Worm (Caenorhabditis elegans) whole organism, L4 larva: ENCODE measurements around the gene gcy-33.

Source experiments
- D1046.2 ChIP-seq: fragments of 200-800 bp; sonication (Bioruptor generic); IDR thresholded peaks from 2 replicates; pipeline ENCODE4 v1.3.6; 2022; ENCODE audit warnings: missing genetic modification characterization, missing compliant biosample characterization
- F26F4.8 ChIP-seq: fragments of 200-800 bp; sonication (Bioruptor generic); conservative IDR thresholded peaks from 2 replicates; pipeline ENCODE4 v1.3.6; 2022; ENCODE audit warnings: missing genetic modification characterization, missing compliant biosample characterization
- F44E2.7 ChIP-seq: fragments of 200-800 bp; sonication (Bioruptor generic); IDR thresholded peaks from 2 replicates; pipeline ENCODE4 v2.1.2; 2022; ENCODE audit warnings: missing genetic modification characterization, missing compliant biosample characterization
- F49E8.2 ChIP-seq: sonication (generic microtip); optimal IDR thresholded peaks from 2 replicates; lab custom pipeline; 2016; ENCODE audit warnings: missing compliant biosample characterization, mild to moderate bottlenecking, missing genetic modification characterization, borderline replicate concordance
- R02D3.7 ChIP-seq: fragments of 150-350 bp; sonication (generic microtip); optimal IDR thresholded peaks from 3 replicates; lab custom pipeline; 2014; ENCODE audit warnings: missing biosample characterization, missing genetic modification characterization
- Y48G9A.11 ChIP-seq: fragments of 200-800 bp; sonication (Bioruptor generic); IDR thresholded peaks from 2 replicates; pipeline ENCODE4 v1.3.6; 2022; ENCODE audit warnings: missing genetic modification reagents, missing genetic modification characterization, missing compliant biosample characterization
- Y5F2A.4 ChIP-seq: fragments of 200-800 bp; sonication (Bioruptor generic); optimal IDR thresholded peaks from 2 replicates; lab custom pipeline; 2018; ENCODE audit warnings: mild to moderate bottlenecking, missing genetic modification characterization, missing compliant biosample characterization
- arid-1 ChIP-seq: fragments of 200-800 bp; sonication (Bioruptor generic); conservative IDR thresholded peaks from 2 replicates; pipeline ENCODE4 v1.3.6; 2022; ENCODE audit warnings: missing genetic modification reagents, missing genetic modification characterization, missing compliant biosample characterization
- attf-4 ChIP-seq: sonication (generic microtip); optimal IDR thresholded peaks from 3 replicates; lab custom pipeline; 2017; ENCODE audit warnings: missing biosample characterization, missing genetic modification characterization
- ceh-20 ChIP-seq: fragments of 200-800 bp; sonication (Bioruptor generic); IDR thresholded peaks from 2 replicates; pipeline ENCODE4 v1.3.6; 2022; ENCODE audit warnings: missing genetic modification reagents, missing genetic modification characterization, missing compliant biosample characterization
- ceh-32 ChIP-seq: sonication (generic microtip); optimal IDR thresholded peaks from 2 replicates; lab custom pipeline; 2016; ENCODE audit warnings: mild to moderate bottlenecking, missing genetic modification characterization, missing compliant biosample characterization; ENCODE audit not compliant: poor library complexity
- ces-1 ChIP-seq: fragments of 150-350 bp; sonication (generic microtip); optimal IDR thresholded peaks from 4 replicates; lab custom pipeline; 2014; ENCODE audit warnings: missing biosample characterization, missing genetic modification reagents, missing genetic modification characterization
- ctbp-1 ChIP-seq: fragments of 200-800 bp; sonication (Bioruptor generic); IDR thresholded peaks from 2 replicates; pipeline ENCODE4 v1.3.6; 2022; ENCODE audit warnings: missing genetic modification reagents, missing genetic modification characterization, missing compliant biosample characterization
- daf-8 ChIP-seq: fragments of 200-800 bp; sonication (Bioruptor generic); IDR thresholded peaks from 2 replicates; pipeline ENCODE4 v1.3.6; 2022; ENCODE audit warnings: missing genetic modification characterization, missing compliant biosample characterization
- dmd-9 ChIP-seq: fragments of 200-800 bp; sonication (Bioruptor generic); IDR thresholded peaks from 2 replicates; pipeline ENCODE4 v1.3.6; 2022; ENCODE audit warnings: missing genetic modification reagents, missing genetic modification characterization, missing compliant biosample characterization
- dpl-1 ChIP-seq: fragments of 150-350 bp; optimal IDR thresholded peaks from 2 replicates; lab custom pipeline; 2014; ENCODE audit warnings: missing biosample characterization, missing genetic modification reagents, missing genetic modification characterization
- duxl-1 ChIP-seq: sonication (generic microtip); optimal IDR thresholded peaks from 2 replicates; lab custom pipeline; 2016; ENCODE audit warnings: mild to moderate bottlenecking, missing genetic modification characterization, moderate library complexity, missing compliant biosample characterization; ENCODE audit not compliant: poor library complexity
- dve-1 ChIP-seq: sonication (generic microtip); optimal IDR thresholded peaks from 2 replicates; lab custom pipeline; 2017; ENCODE audit warnings: antibody characterized with exemption, mild to moderate bottlenecking, missing genetic modification characterization, missing compliant biosample characterization; ENCODE audit not compliant: insufficient read depth
- egl-27 ChIP-seq: sonication (generic microtip); optimal IDR thresholded peaks from 3 replicates; lab custom pipeline; 2017; ENCODE audit warnings: missing biosample characterization, missing genetic modification reagents, missing genetic modification characterization
- egl-43 ChIP-seq: fragments of 200-800 bp; sonication (Bioruptor generic); IDR thresholded peaks from 2 replicates; pipeline ENCODE4 v1.3.6; 2022; ENCODE audit warnings: missing genetic modification reagents, missing genetic modification characterization, missing compliant biosample characterization
- fos-1 ChIP-seq: fragments of 150-350 bp; optimal IDR thresholded peaks from 2 replicates; lab custom pipeline; 2014; ENCODE audit warnings: missing biosample characterization, missing genetic modification characterization
- hif-1 ChIP-seq, 2 experiments: sonication (generic microtip); optimal IDR thresholded peaks; 2 replicates each; lab custom pipeline; 2016 to 2017; ENCODE audit warnings: missing compliant biosample characterization in 2 of 2, missing genetic modification characterization in 2 of 2, missing genetic modification reagents in 2 of 2, missing genotype in 2 of 2, mild to moderate bottlenecking in 1 of 2
- hmg-1.1 ChIP-seq: fragments of 200-800 bp; sonication (Bioruptor generic); IDR thresholded peaks from 2 replicates; pipeline ENCODE4 v1.3.6; 2022; ENCODE audit warnings: missing genetic modification reagents, missing genetic modification characterization, missing compliant biosample characterization
- lin-1 ChIP-seq: fragments of 200-800 bp; sonication (Bioruptor generic); IDR thresholded peaks from 2 replicates; pipeline ENCODE4 v1.3.6; 2022; ENCODE audit warnings: missing genetic modification reagents, missing genetic modification characterization, missing compliant biosample characterization
- lin-13 ChIP-seq: fragments of 150-350 bp; optimal IDR thresholded peaks from 2 replicates; lab custom pipeline; 2014; ENCODE audit warnings: missing biosample characterization, missing genetic modification reagents, missing genetic modification characterization
- lin-15B ChIP-seq: fragments of 150-350 bp; sonication (generic microtip); optimal IDR thresholded peaks from 3 replicates; lab custom pipeline; 2014; ENCODE audit warnings: missing biosample characterization, missing genetic modification characterization
- lin-29 ChIP-seq: fragments of 200-800 bp; sonication (Bioruptor generic); IDR thresholded peaks from 2 replicates; pipeline ENCODE4 v1.3.6; 2022; ENCODE audit warnings: missing genetic modification reagents, missing genetic modification characterization, missing compliant biosample characterization
- lin-39 ChIP-seq: fragments of 150-350 bp; optimal IDR thresholded peaks from 2 replicates; lab custom pipeline; 2014; ENCODE audit warnings: missing biosample characterization, missing genetic modification reagents, missing genetic modification characterization
- lsy-2 ChIP-seq, 2 experiments: fragments of 150-350 bp in 1 of 2; sonication (generic microtip) in 1 of 2; optimal IDR thresholded peaks; 2 replicates each; lab custom pipeline; 2014 to 2017; ENCODE audit warnings: missing biosample characterization in 2 of 2, missing genetic modification characterization in 2 of 2
- madf-5 ChIP-seq, 2 experiments: fragments of 200-800 bp; sonication (Bioruptor generic); IDR thresholded peaks; 2 replicates each; pipeline ENCODE4 v1.3.6; 2022; ENCODE audit warnings: missing compliant biosample characterization in 2 of 2, missing genetic modification characterization in 2 of 2
- mep-1 ChIP-seq: fragments of 150-350 bp; sonication (generic microtip); optimal IDR thresholded peaks from 3 replicates; lab custom pipeline; 2014; ENCODE audit warnings: missing biosample characterization, missing genetic modification characterization
- mxl-2 ChIP-seq: fragments of 200-800 bp; sonication (Bioruptor generic); conservative IDR thresholded peaks from 2 replicates; pipeline ENCODE4 v1.3.6; 2022; ENCODE audit warnings: missing genetic modification reagents, missing genetic modification characterization, missing compliant biosample characterization
- nhr-10 ChIP-seq: fragments of 150-350 bp; optimal IDR thresholded peaks from 2 replicates; lab custom pipeline; 2014; ENCODE audit warnings: missing biosample characterization, missing genetic modification characterization
- nhr-11 ChIP-seq: fragments of 150-350 bp; optimal IDR thresholded peaks from 2 replicates; lab custom pipeline; 2014; ENCODE audit warnings: missing biosample characterization, missing genetic modification characterization
- nhr-237 ChIP-seq: sonication (generic microtip); optimal IDR thresholded peaks from 2 replicates; lab custom pipeline; 2017; ENCODE audit warnings: missing biosample characterization, missing genetic modification characterization
- nhr-41 ChIP-seq: fragments of 200-800 bp; sonication (Bioruptor generic); IDR thresholded peaks from 2 replicates; pipeline ENCODE4 v1.3.6; 2022; ENCODE audit warnings: missing genetic modification reagents, missing genetic modification characterization, missing compliant biosample characterization
- nhr-42 ChIP-seq: fragments of 200-800 bp; sonication (Bioruptor generic); IDR thresholded peaks from 2 replicates; pipeline ENCODE4 v1.3.6; 2022; ENCODE audit warnings: missing genetic modification characterization, missing compliant biosample characterization
- php-3 ChIP-seq: fragments of 200-800 bp; sonication (Bioruptor generic); IDR thresholded peaks from 2 replicates; pipeline ENCODE4 v1.3.6; 2022; ENCODE audit warnings: missing genetic modification reagents, missing genetic modification characterization, missing compliant biosample characterization
- saeg-2 ChIP-seq: fragments of 200-800 bp; sonication (Bioruptor generic); IDR thresholded peaks from 2 replicates; pipeline ENCODE4 v1.3.6; 2022; ENCODE audit warnings: missing genetic modification reagents, missing genetic modification characterization, missing compliant biosample characterization
- sdz-12 ChIP-seq: fragments of 200-800 bp; sonication (Bioruptor generic); optimal IDR thresholded peaks from 2 replicates; lab custom pipeline; 2018; ENCODE audit warnings: mild to moderate bottlenecking, missing genetic modification characterization, missing compliant biosample characterization
- set-16 ChIP-seq: fragments of 200-800 bp; sonication (Bioruptor generic); IDR thresholded peaks from 2 replicates; pipeline ENCODE4 v1.3.6; 2022; ENCODE audit warnings: missing genetic modification reagents, missing genetic modification characterization, missing compliant biosample characterization
- snpc-1.2 ChIP-seq: fragments of 200-800 bp; sonication (Bioruptor generic); IDR thresholded peaks from 2 replicates; pipeline ENCODE4 v1.3.6; 2022; ENCODE audit warnings: missing genetic modification reagents, missing genetic modification characterization, missing compliant biosample characterization
- snpc-4 ChIP-seq: fragments of 150-350 bp; optimal IDR thresholded peaks from 2 replicates; lab custom pipeline; 2014; ENCODE audit warnings: missing biosample characterization, missing genetic modification characterization
- spr-3 ChIP-seq: fragments of 200-800 bp; sonication (Bioruptor generic); optimal IDR thresholded peaks from 2 replicates; lab custom pipeline; 2018; ENCODE audit warnings: mild to moderate bottlenecking, missing genetic modification characterization, missing compliant biosample characterization
- tra-1 ChIP-seq: fragments of 200-800 bp; sonication (Bioruptor generic); IDR thresholded peaks from 2 replicates; pipeline ENCODE4 v1.3.6; 2022; ENCODE audit warnings: missing genetic modification reagents, missing genetic modification characterization, missing compliant biosample characterization
- unc-62 ChIP-seq, 3 experiments: fragments of 150-350 bp in 1 of 3; sonication (generic microtip); optimal IDR thresholded peaks in 2 of 3; peaks in 1 of 3; 1 replicate in 1 of 3; 2 replicates in 2 of 3; lab custom pipeline; 2014 to 2017; ENCODE audit warnings: missing biosample characterization in 3 of 3, missing genetic modification characterization in 3 of 3, missing genetic modification reagents in 3 of 3, missing genotype in 1 of 3
- zag-1 ChIP-seq: fragments of 150-350 bp; optimal IDR thresholded peaks from 2 replicates; lab custom pipeline; 2014; ENCODE audit warnings: missing biosample characterization, missing genetic modification characterization
- zfp-3 ChIP-seq: fragments of 200-800 bp; sonication (Bioruptor generic); conservative IDR thresholded peaks from 2 replicates; pipeline ENCODE4 v1.3.6; 2022; ENCODE audit warnings: missing genetic modification reagents, missing genetic modification characterization, missing compliant biosample characterization
- zip-2 ChIP-seq: fragments of 150-350 bp; optimal IDR thresholded peaks from 2 replicates; lab custom pipeline; 2014; ENCODE audit warnings: missing biosample characterization, missing genetic modification characterization
- ztf-11 ChIP-seq: fragments of 150-350 bp; optimal IDR thresholded peaks from 2 replicates; lab custom pipeline; 2014; ENCODE audit warnings: missing biosample characterization, missing genetic modification characterization

Gene gcy-33

ce11 chrV:12002866-12003485 is 1.4 kb upstream of the gcy-33 start, which contains the start of gene cpr-9 (continued):
- TF ChIP-seq php-3 (GFP tag; lab: Robert Waterston, UW) (peak; percentile 40; the same call in 1 of the 2 replicates), ceh-32 (no peak), lsy-2 (tag; optimal IDR thresholded peaks at IDR 0.05; lab: Kevin White, UChicago) (peak in 1 of 2 experiments; percentile 20), fos-1 (tag; lab: Kevin White, UChicago) (no peak), ztf-11 (no peak), mep-1 (tag; lab: Kevin White, UChicago) (no peak), lin-29 (GFP tag; lab: Robert Waterston, UW) (no peak), sdz-12 (GFP tag; lab: Kevin White, UChicago) (no peak), hmg-1.1 (GFP tag; lab: Robert Waterston, UW) (no peak), lin-1 (no peak), saeg-2 (GFP tag; lab: Robert Waterston, UW) (no peak), snpc-1.2 (GFP tag; lab: Robert Waterston, UW) (no peak), Y5F2A.4 (GFP tag; lab: Kevin White, UChicago) (no peak), lin-39 (tag; lab: Kevin White, UChicago) (no peak), nhr-42 (GFP tag; lab: Robert Waterston, UW) (0 out of 2 replicates have a peak, but pooled peaks have one; percentile 10), arid-1 (GFP tag; lab: Robert Waterston, UW) (no peak), lin-15B (no peak), duxl-1 (tag; lab: Kevin White, UChicago) (no peak), ceh-20 (GFP tag; lab: Robert Waterston, UW) (no peak), hif-1 (tag; optimal IDR thresholded peaks at IDR 0.05; lab: Kevin White, UChicago) (no peak), R02D3.7 (tag; lab: Kevin White, UChicago) (no peak), F44E2.7 (GFP tag; lab: Robert Waterston, UW) (no peak), dpl-1 (GFP tag; lab: Kevin White, UChicago) (no peak), nhr-41 (GFP tag; lab: Robert Waterston, UW) (no peak), ctbp-1 (GFP tag; lab: Robert Waterston, UW) (no peak), attf-4 (tag; lab: Kevin White, UChicago) (no peak), snpc-4 (tag; lab: Kevin White, UChicago) (no peak), lin-13 (GFP tag; lab: Kevin White, UChicago) (no peak), Y48G9A.11 (GFP tag; lab: Robert Waterston, UW) (no peak), zfp-3 (GFP tag; lab: Robert Waterston, UW) (no peak), dmd-9 (GFP tag; lab: Robert Waterston, UW) (no peak), nhr-237 (tag; lab: Kevin White, UChicago) (no peak), ces-1 (GFP tag; lab: Kevin White, UChicago) (no peak), mxl-2 (GFP tag; lab: Robert Waterston, UW) (no peak), zip-2 (tag; lab: Kevin White, UChicago) (no peak), set-16 (GFP tag; lab: Robert Waterston, UW) (no peak), tra-1 (GFP tag; lab: Robert Waterston, UW) (no peak; the same call in 1 of the 2 replicates), dve-1 (tag; lab: Kevin White, UChicago) (peak; percentile 77), unc-62 (GFP tag; optimal IDR thresholded peaks at IDR 0.05 in 1 of 2; lab: Kevin White, UChicago) (no peak), unc-62 (tag; optimal IDR thresholded peaks at IDR 0.05; lab: Kevin White, UChicago) (no peak), madf-5 (GFP tag; IDR thresholded peaks at IDR 0.05; lab: Robert Waterston, UW) (no peak), nhr-11 (tag; lab: Kevin White, UChicago) (no peak), nhr-10 (tag; lab: Kevin White, UChicago) (no peak), egl-43 (GFP tag; lab: Robert Waterston, UW) (no peak), F26F4.8 (no peak), spr-3 (GFP tag; lab: Kevin White, UChicago) (no peak), egl-27 (no peak), zag-1 (tag; lab: Kevin White, UChicago) (no peak), F49E8.2 (tag; lab: Kevin White, UChicago) (no peak), D1046.2 (GFP tag; lab: Robert Waterston, UW) (no peak), daf-8 (GFP tag; lab: Robert Waterston, UW) (no peak)
